Fruit fly (Drosophila melanogaster): Measurements from ENCODE around the gene kud.

The kud gene

DNA sequence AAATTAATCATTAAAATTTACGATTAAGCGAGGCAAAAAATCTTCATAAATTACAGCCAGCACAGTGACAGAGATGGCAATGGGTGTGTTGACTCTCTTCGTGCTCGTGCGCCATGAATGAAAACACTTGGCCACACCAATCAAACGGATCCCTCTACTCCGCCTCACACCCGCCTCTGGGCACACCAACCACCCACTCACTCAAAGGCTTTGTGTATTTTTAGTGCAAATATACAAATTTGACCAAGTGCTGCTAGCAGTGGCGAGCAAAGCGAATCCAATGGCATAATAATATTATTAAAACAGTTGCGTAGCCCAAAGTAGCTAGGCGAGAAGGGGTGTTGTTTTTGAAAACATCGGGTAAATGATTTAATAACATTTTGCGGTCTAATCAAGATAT, 44.8 kb upstream of the kud start:
- TF ChIP-seq ey (GFP tag; optimal IDR thresholded peaks at IDR 0.05) (no peak), h (GFP tag; optimal IDR thresholded peaks at IDR 0.05) (peak; percentile 18)

DNA sequence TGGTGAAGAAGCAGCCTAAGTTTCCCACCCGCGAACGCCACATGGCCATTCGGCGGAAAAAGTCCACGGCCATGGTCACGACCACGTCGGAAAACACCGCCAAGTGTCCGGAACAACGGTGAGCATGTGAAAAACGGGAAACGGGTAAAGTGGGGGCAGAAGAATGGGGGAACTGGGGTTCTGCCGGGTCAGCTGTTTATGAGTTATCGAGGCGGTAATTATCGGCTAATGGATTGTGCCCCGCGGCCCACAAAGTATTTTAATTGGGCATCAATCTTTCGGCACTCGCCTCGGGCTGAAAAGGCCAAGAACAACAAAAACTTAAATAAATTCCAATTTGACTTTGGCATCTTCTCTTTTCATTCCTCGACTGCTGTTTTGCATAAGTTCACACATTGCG, 42.5 kb upstream of the kud start:
- no peak for TF ChIP-seq psq (GFP tag; optimal IDR thresholded peaks at IDR 0.05)
- no peak for TF ChIP-seq dsf (GFP tag; optimal IDR thresholded peaks at IDR 0.05; ENCODE audit: borderline replicate concordance)
- no peak for TF ChIP-seq CG9705 (GFP tag; optimal IDR thresholded peaks at IDR 0.05)
- no peak for TF ChIP-seq Mio (GFP tag; optimal IDR thresholded peaks at IDR 0.05)
- no peak for TF ChIP-seq Jra (GFP tag; optimal IDR thresholded peaks at IDR 0.05)
- TF ChIP-seq Vsx2 (GFP tag; optimal IDR thresholded peaks at IDR 0.05; ENCODE audit: partially characterized antibody), result no peak
- no peak for TF ChIP-seq tai (GFP tag; optimal IDR thresholded peaks at IDR 0.05)
- no peak for TF ChIP-seq Dfd (GFP tag; optimal IDR thresholded peaks at IDR 0.05)
- TF ChIP-seq GATAd (GFP tag; optimal IDR thresholded peaks at IDR 0.05), result no peak
- TF ChIP-seq foxo (GFP tag; optimal IDR thresholded peaks at IDR 0.05), result no peak
- no peak for TF ChIP-seq usp (GFP tag; optimal IDR thresholded peaks at IDR 0.05)
- no peak for TF ChIP-seq ey (GFP tag; optimal IDR thresholded peaks at IDR 0.05)
- TF ChIP-seq br (GFP tag; optimal IDR thresholded peaks at IDR 0.05), result no peak

DNA sequence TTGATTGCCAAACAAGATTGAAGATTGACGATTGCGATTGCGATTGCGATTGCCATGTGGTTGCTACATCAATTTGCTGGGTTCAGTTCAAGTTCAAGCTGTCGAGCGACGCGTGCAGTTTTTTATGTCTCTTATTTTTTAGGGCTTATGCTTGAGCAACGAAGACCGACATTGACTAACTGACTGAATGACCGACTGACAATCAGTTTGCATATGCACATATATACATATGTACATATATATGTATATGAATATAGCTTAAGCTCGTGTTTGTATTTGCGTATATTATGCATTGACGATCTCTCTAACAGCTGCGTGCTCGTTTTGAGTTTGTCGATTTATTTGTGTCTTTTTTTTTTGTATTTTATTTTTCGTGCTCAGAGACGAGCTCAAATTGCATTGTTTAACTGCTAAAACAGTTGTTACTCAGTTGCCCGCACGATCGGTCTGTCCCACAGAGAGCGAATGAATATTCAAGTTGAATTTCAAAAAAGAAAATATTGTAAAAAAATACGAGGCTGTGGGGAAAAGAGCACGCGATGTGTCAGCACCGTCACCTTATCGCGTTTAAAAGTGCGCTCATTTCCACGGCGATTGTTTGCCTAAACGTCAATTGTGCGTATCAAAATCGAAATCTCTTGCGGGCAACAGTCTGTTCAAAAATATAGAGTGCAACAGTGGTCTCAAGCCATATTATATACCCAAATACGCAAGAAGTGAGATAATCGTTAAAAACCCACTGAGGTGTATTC, 41.6 kb upstream of the kud start:
- TF ChIP-seq dsf (GFP tag; optimal IDR thresholded peaks at IDR 0.05; ENCODE audit: borderline replicate concordance) (no peak), fru (GFP tag; optimal IDR thresholded peaks at IDR 0.05) (peak; percentile 5), h (GFP tag; optimal IDR thresholded peaks at IDR 0.05) (peak; percentile 18), Rel (GFP tag; optimal IDR thresholded peaks at IDR 0.05) (no peak), Rel (tag; optimal IDR thresholded peaks at IDR 0.05) (peak; percentile 9), Sp1 (GFP tag; optimal IDR thresholded peaks at IDR 0.05) (peak; percentile 27), Hnf4 (GFP tag; optimal IDR thresholded peaks at IDR 0.05) (peak; percentile 10)

DNA sequence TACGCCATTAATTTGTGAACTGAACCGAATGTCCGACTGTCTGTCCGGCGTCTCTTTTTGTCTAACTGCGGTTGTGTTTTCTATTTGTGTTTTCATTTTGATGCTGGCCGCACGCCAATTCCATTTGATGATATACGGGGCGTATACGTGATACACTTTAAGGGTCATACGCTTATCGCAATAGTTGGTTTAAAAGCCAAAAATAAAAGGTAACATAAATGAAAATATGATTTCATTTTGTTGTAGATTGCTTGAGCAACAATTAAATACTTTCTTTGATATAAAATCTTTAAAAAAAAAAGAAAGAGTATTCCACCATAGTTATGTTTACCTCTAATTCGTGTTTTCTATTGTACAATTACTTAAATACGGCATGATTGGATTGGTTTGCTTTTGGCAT, 40.3 kb upstream of the kud start:
- TF ChIP-seq ey (GFP tag; optimal IDR thresholded peaks at IDR 0.05) (no peak), Hr83 (GFP tag; optimal IDR thresholded peaks at IDR 0.05; ENCODE audit: poor library complexity, severe bottlenecking) (no peak), foxo (GFP tag; optimal IDR thresholded peaks at IDR 0.05) (no peak), Myc (optimal IDR thresholded peaks at IDR 0.05) (no peak), dl (GFP tag; optimal IDR thresholded peaks at IDR 0.05; ENCODE audit: insufficient read depth in 1 of 2, partially characterized antibody in 2 of 2) (no peak), pan (optimal IDR thresholded peaks at IDR 0.05) (no peak), Vsx2 (GFP tag; optimal IDR thresholded peaks at IDR 0.05; ENCODE audit: partially characterized antibody) (no peak), Dfd (GFP tag; optimal IDR thresholded peaks at IDR 0.05) (no peak), psq (GFP tag; optimal IDR thresholded peaks at IDR 0.05) (no peak), Abd-B (GFP tag; optimal IDR thresholded peaks at IDR 0.05) (no peak), Dif (GFP tag; optimal IDR thresholded peaks at IDR 0.05; ENCODE audit: partially characterized antibody) (no peak), dsf (GFP tag; optimal IDR thresholded peaks at IDR 0.05; ENCODE audit: borderline replicate concordance) (no peak), CrebA (GFP tag; optimal IDR thresholded peaks at IDR 0.05; ENCODE audit: borderline replicate concordance) (no peak), CG32264 (GFP tag; optimal IDR thresholded peaks at IDR 0.05) (no peak)

DNA sequence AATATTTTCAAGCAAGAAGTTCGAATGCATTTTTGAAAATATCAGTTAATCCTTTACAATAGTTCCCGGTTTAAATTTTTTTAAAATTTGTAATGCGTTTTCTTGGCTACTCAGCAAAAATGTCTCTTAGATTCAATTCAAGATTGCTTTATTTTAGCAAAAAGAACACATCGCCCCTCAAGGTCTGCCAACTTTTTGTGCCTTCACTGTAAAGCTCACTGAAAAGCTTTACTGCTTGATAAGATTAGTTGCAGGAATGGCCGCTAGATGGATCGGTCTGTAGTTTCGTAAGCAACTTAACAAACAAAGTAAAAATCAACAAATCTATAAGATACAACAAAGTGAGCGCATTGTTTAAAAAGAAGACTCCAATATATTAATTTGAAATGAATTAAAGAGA, 39.2 kb upstream of the kud start:
- no peak for TF ChIP-seq Hr83 (GFP tag; optimal IDR thresholded peaks at IDR 0.05; ENCODE audit: poor library complexity, severe bottlenecking)
- peak; percentile 5 for TF ChIP-seq Hnf4 (GFP tag; optimal IDR thresholded peaks at IDR 0.05)

DNA sequence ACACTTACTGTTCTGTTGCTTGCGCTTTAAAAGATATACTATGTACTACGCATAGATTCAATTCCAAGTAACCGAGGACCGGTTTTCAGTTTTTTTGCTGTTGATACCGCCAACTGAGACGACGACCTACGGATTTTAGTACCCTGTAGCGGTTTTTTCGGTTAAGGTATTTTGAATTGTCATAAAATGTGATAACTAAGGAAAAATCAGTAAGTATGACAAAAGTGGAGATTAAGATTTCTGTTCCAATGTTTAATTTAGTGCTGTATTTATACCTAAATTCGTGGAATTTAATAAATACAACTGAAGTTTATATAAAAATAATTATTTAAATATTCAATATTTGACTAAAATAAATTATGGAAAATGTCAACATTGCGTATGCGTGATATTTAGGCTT, 36.3 kb upstream of the kud start:
- TF ChIP-seq fru (GFP tag; optimal IDR thresholded peaks at IDR 0.05) (no peak), woc (GFP tag; optimal IDR thresholded peaks at IDR 0.05) (no peak), dmrt93B (GFP tag; optimal IDR thresholded peaks at IDR 0.05) (no peak), sv (GFP tag; optimal IDR thresholded peaks at IDR 0.05) (no peak), dl (GFP tag; optimal IDR thresholded peaks at IDR 0.05; ENCODE audit: insufficient read depth in 1 of 2, partially characterized antibody in 2 of 2) (no peak), HLH106 (tag; optimal IDR thresholded peaks at IDR 0.05) (no peak), GATAd (GFP tag; optimal IDR thresholded peaks at IDR 0.05) (no peak), foxo (GFP tag; optimal IDR thresholded peaks at IDR 0.05) (no peak), sage (GFP tag; optimal IDR thresholded peaks at IDR 0.05) (no peak), rgr (GFP tag; optimal IDR thresholded peaks at IDR 0.05) (no peak), br (GFP tag; optimal IDR thresholded peaks at IDR 0.05) (no peak), brk (GFP tag; optimal IDR thresholded peaks at IDR 0.05) (no peak), Mio (GFP tag; optimal IDR thresholded peaks at IDR 0.05) (no peak), Dfd (GFP tag; optimal IDR thresholded peaks at IDR 0.05) (no peak), dsf (GFP tag; optimal IDR thresholded peaks at IDR 0.05; ENCODE audit: borderline replicate concordance) (no peak), Hr78 (GFP tag; optimal IDR thresholded peaks at IDR 0.05) (no peak), psq (GFP tag; optimal IDR thresholded peaks at IDR 0.05) (no peak)
